Fruit fly (Drosophila melanogaster): ENCODE data around the gene ImpE2.
A peak's percentile ranks its signal among the peaks of the same experiment; 100 is the strongest.

ImpE2 gene

dm6 chr3L:3556409-3556808 lies 43.9 kb upstream of the ImpE2 start (continued):
- TF ChIP-seq Awh (GFP tag; IDR thresholded peaks at IDR 0.05) (no peak), CG13287 (GFP tag; IDR thresholded peaks at IDR 0.05; ENCODE audit: partially characterized antibody) (no peak), CG4820 (GFP tag; optimal IDR thresholded peaks at IDR 0.05) (peak; percentile 47), Myb (GFP tag; optimal IDR thresholded peaks at IDR 0.05) (peak; percentile 25), crc (GFP tag; optimal IDR thresholded peaks at IDR 0.05) (peak; percentile 26), CG8944 (GFP tag; optimal IDR thresholded peaks at IDR 0.05) (peak; percentile 28), CG14014 (GFP tag; IDR thresholded peaks at IDR 0.05) (0 out of 2 replicates have a peak, but pooled peaks have one; percentile 41), ewg (GFP tag; optimal IDR thresholded peaks at IDR 0.05) (peak; percentile 18), hkb (optimal IDR thresholded peaks at IDR 0.05) (no peak), hkb (GFP tag; IDR thresholded peaks at IDR 0.05) (no peak), pum (GFP tag; optimal IDR thresholded peaks at IDR 0.05) (peak; percentile 45), D19B (GFP tag; optimal IDR thresholded peaks at IDR 0.05) (peak; percentile 18), bab2 (GFP tag; optimal IDR thresholded peaks at IDR 0.05) (peak; percentile 50), MESR4 (GFP tag; optimal IDR thresholded peaks at IDR 0.05) (no peak), CG17186 (GFP tag; optimal IDR thresholded peaks at IDR 0.05) (no peak), CG2678 (tag; optimal IDR thresholded peaks at IDR 0.05) (peak; percentile 77), crp (GFP tag; optimal IDR thresholded peaks at IDR 0.05) (no peak), shn (GFP tag; optimal IDR thresholded peaks at IDR 0.05) (peak; percentile 45), Antp (GFP tag; optimal IDR thresholded peaks at IDR 0.05) (peak; percentile 24), Sox102F (GFP tag; optimal IDR thresholded peaks at IDR 0.05) (peak; percentile 69), sens-2 (GFP tag; IDR thresholded peaks at IDR 0.05) (no peak), dmrt99B (tag; optimal IDR thresholded peaks at IDR 0.05) (peak; percentile 76), CG34376 (GFP tag; optimal IDR thresholded peaks at IDR 0.05) (no peak), kni (GFP tag; optimal IDR thresholded peaks at IDR 0.05) (no peak), esg (GFP tag; conservative IDR thresholded peaks at IDR 0.05) (peak; percentile 47), CG30020 (tag; optimal IDR thresholded peaks at IDR 0.05) (no peak), tgo (GFP tag; IDR thresholded peaks at IDR 0.05) (peak; percentile 48; the same call in 2 of the 3 replicates), Hey (tag; optimal IDR thresholded peaks at IDR 0.05) (no peak), Abd-B (GFP tag; optimal IDR thresholded peaks at IDR 0.05) (peak; percentile 63), gcm (GFP tag; optimal IDR thresholded peaks at IDR 0.05) (peak; percentile 98), fu2 (GFP tag; optimal IDR thresholded peaks at IDR 0.05) (no peak), E2f2 (GFP tag; IDR thresholded peaks at IDR 0.05) (peak; percentile 19; the same call in 1 of the 2 replicates), lola (GFP tag; optimal IDR thresholded peaks at IDR 0.05) (peak in 1 of 3 experiments; percentile 56), danr (GFP tag; IDR thresholded peaks at IDR 0.05) (0 out of 2 replicates have a peak, but pooled peaks have one; percentile 24), Hsf (GFP tag; optimal IDR thresholded peaks at IDR 0.05) (peak; percentile 59), vnd (GFP tag; IDR thresholded peaks at IDR 0.05; ENCODE audit: partially characterized antibody) (no peak), CG7372 (GFP tag; IDR thresholded peaks at IDR 0.05) (peak; percentile 12; the same call in 1 of the 2 replicates), sd (tag; optimal IDR thresholded peaks at IDR 0.05) (no peak), tll (GFP tag; optimal IDR thresholded peaks at IDR 0.05) (no peak), CrebB (tag; optimal IDR thresholded peaks at IDR 0.05) (no peak), grn (GFP tag; optimal IDR thresholded peaks at IDR 0.05) (peak; percentile 56), grau (tag; optimal IDR thresholded peaks at IDR 0.05) (peak; percentile 93), ssp (GFP tag; IDR thresholded peaks at IDR 0.05) (no peak; the same call in 1 of the 2 replicates), CG15269 (tag; optimal IDR thresholded peaks at IDR 0.05) (peak; percentile 64), CG10274 (GFP tag; optimal IDR thresholded peaks at IDR 0.05) (peak; percentile 2), usp (GFP tag; optimal IDR thresholded peaks at IDR 0.05) (no peak), Sin3A (optimal IDR thresholded peaks at IDR 0.05) (no peak), gt (GFP tag; IDR thresholded peaks at IDR 0.05) (peak; percentile 52; the same call in 1 of the 2 replicates), bsh (GFP tag; optimal IDR thresholded peaks at IDR 0.05) (peak; percentile 75 to 84), btn (GFP tag; optimal IDR thresholded peaks at IDR 0.05) (peak; percentile 28), Mrtf (GFP tag; IDR thresholded peaks at IDR 0.05) (0 out of 3 replicates have a peak, but pooled peaks have one; percentile 39)

All from whole organism, embryonic.